Worm (Caenorhabditis elegans) whole organism, late embryonic: ENCODE measurements around the gene rdl-1.

Experiments used
- C08G9.2 ChIP-seq: sonication (generic microtip); optimal IDR thresholded peaks from 2 replicates; lab custom pipeline; 2016; ENCODE audit warnings: mild to moderate bottlenecking, missing genetic modification characterization, moderate library complexity, missing compliant biosample characterization
- ref-2 ChIP-seq: sonication (generic microtip); optimal IDR thresholded peaks from 2 replicates; lab custom pipeline; 2016; ENCODE audit warnings: missing genetic modification characterization, missing compliant biosample characterization

DNA sequence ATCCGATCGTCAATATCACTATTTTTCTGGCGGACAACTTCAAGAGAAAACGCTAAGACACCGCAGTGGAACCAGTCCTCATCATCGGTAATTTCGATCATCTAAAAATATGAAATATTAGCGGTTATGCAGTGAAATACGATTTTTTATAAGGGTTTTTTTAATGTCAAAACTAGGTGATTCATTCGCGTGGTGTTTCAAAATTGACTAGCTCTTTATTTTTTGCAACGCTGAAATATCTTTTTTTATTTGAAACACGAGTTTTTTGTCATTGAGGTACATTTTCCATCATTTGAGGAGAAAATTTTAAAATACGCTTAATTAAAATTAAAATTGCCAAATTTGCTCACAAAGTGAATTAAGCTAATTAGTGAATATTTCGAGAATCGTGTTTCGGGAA is 10.5 kb downstream of the rdl-1 start, which contains the start of gene dsb-3:
- TF ChIP-seq C08G9.2 (tag; lab: Kevin White, UChicago), result no peak
- no peak for TF ChIP-seq ref-2
